Worm (Caenorhabditis elegans) whole organism, L1 larva: ENCODE data around the gene tomm-22.

Experiments
- aly-2 ChIP-seq: fragments of 150-350 bp; optimal IDR thresholded peaks from 2 replicates; lab custom pipeline; 2014; ENCODE audit warnings: missing biosample characterization, missing genetic modification characterization
- ama-1 ChIP-seq: fragments of 150-350 bp; optimal IDR thresholded peaks from 2 replicates; lab custom pipeline; 2014
- nhr-11 ChIP-seq: fragments of 150-350 bp; optimal IDR thresholded peaks from 2 replicates; lab custom pipeline; 2014; ENCODE audit warnings: missing biosample characterization, missing genetic modification characterization
- rnt-1 ChIP-seq: sonication (generic microtip); optimal IDR thresholded peaks from 2 replicates; lab custom pipeline; 2016; ENCODE audit warnings: mild to moderate bottlenecking, missing genetic modification characterization, moderate library complexity, missing compliant biosample characterization

- no peak for TF ChIP-seq aly-2
- no peak for TF ChIP-seq ama-1
- no peak for TF ChIP-seq nhr-11
- TF ChIP-seq rnt-1 (tag; lab: Kevin White, UChicago) = no peak
These were observed 12.5 kb downstream of the tomm-22 start, which contains the start of gene gvd-1 for ce11 chrII:457790-458189.
